Worm (Caenorhabditis elegans): ENCODE results near the gene rbm-17.
A peak's percentile ranks its signal among the peaks of the same experiment; 100 is the strongest.

Gene rbm-17

ce11 chrIV:11602498-11603068 is 35.5 kb upstream of the rbm-17 start, which contains the start of gene rps-11:
rps-11 (plus strand) TSS chrIV:11602641.
- TF ChIP-seq lin-13 (tag; optimal IDR thresholded peaks at IDR 0.05) = no peak
- no peak for TF ChIP-seq mab-5 (tag; optimal IDR thresholded peaks at IDR 0.05)
- TF ChIP-seq nhr-2 (tag; optimal IDR thresholded peaks at IDR 0.05) = no peak
- TF ChIP-seq ceh-83 (GFP tag; optimal IDR thresholded peaks at IDR 0.05) = no peak
- no peak for TF ChIP-seq nhr-237 (tag; optimal IDR thresholded peaks at IDR 0.05)
- no peak for TF ChIP-seq unc-39 (tag; optimal IDR thresholded peaks at IDR 0.05)
- no peak for TF ChIP-seq M03D4.4 (tag; optimal IDR thresholded peaks at IDR 0.05)
- TF ChIP-seq unc-120 (tag; optimal IDR thresholded peaks at IDR 0.05; ENCODE audit: poor library complexity, severe bottlenecking) = no peak
- no peak for TF ChIP-seq ceh-39 (tag; optimal IDR thresholded peaks at IDR 0.05)
- no peak for TF ChIP-seq elt-3 (tag; optimal IDR thresholded peaks at IDR 0.05)

ce11 chrIV:11603265-11603840 is 34.8 kb upstream of the rbm-17 start:
- TF ChIP-seq mls-2 (tag; optimal IDR thresholded peaks at IDR 0.05) (no peak), ceh-83 (GFP tag; optimal IDR thresholded peaks at IDR 0.05) (no peak), nhr-12 (tag; optimal IDR thresholded peaks at IDR 0.05) (no peak), blmp-1 (tag; optimal IDR thresholded peaks at IDR 0.05) (no peak), lsy-2 (tag; optimal IDR thresholded peaks at IDR 0.05) (no peak), hlh-1 (tag; optimal IDR thresholded peaks at IDR 0.05) (no peak)

ce11 chrIV:11604909-11605308 is 33.2 kb upstream of the rbm-17 start, which contains the start of the genes ragc-1 and Y24F12A.1:
ragc-1 (minus strand) TSS chrIV:11604933.
Y24F12A.1 (plus strand) TSS chrIV:11605254.
- TF ChIP-seq bed-3 (GFP tag; optimal IDR thresholded peaks at IDR 0.05) (peak; percentile 42), elt-3 (tag; optimal IDR thresholded peaks at IDR 0.05) (no peak), drap-1 (GFP tag; optimal IDR thresholded peaks at IDR 0.05) (no peak), elt-1 (tag; optimal IDR thresholded peaks at IDR 0.05; ENCODE audit: borderline replicate concordance, insufficient read depth) (peak; percentile 17), cnd-1 (tag; optimal IDR thresholded peaks at IDR 0.05) (no peak), tbx-8 (GFP tag; optimal IDR thresholded peaks at IDR 0.05) (no peak), lin-32 (GFP tag; optimal IDR thresholded peaks at IDR 0.05) (no peak), ham-2 (GFP tag; optimal IDR thresholded peaks at IDR 0.05) (no peak), nhr-237 (tag; optimal IDR thresholded peaks at IDR 0.05) (peak; percentile 12), flh-1 (GFP tag; optimal IDR thresholded peaks at IDR 0.05) (peak; percentile 10), ceh-39 (tag; optimal IDR thresholded peaks at IDR 0.05) (no peak), ceh-43 (GFP tag; optimal IDR thresholded peaks at IDR 0.05) (peak; percentile 69), blmp-1 (tag; optimal IDR thresholded peaks at IDR 0.05) (no peak), unc-120 (tag; optimal IDR thresholded peaks at IDR 0.05; ENCODE audit: poor library complexity, severe bottlenecking) (peak; percentile 19), sptf-1 (tag; optimal IDR thresholded peaks at IDR 0.05) (peak; percentile 58), unc-39 (tag; optimal IDR thresholded peaks at IDR 0.05) (no peak), ces-1 (GFP tag; optimal IDR thresholded peaks at IDR 0.05) (peak; percentile 40), mep-1 (tag; optimal IDR thresholded peaks at IDR 0.05) (peak; percentile 75), lsy-2 (tag; optimal IDR thresholded peaks at IDR 0.05) (peak; percentile 42), pha-4 (tag; optimal IDR thresholded peaks at IDR 0.05) (peak; percentile 36), ceh-83 (GFP tag; optimal IDR thresholded peaks at IDR 0.05) (no peak), nhr-12 (tag; optimal IDR thresholded peaks at IDR 0.05) (no peak), M03D4.4 (tag; optimal IDR thresholded peaks at IDR 0.05) (peak; percentile 57), nhr-76 (tag; optimal IDR thresholded peaks at IDR 0.05) (no peak), hlh-1 (tag; optimal IDR thresholded peaks at IDR 0.05) (peak; percentile 71), sem-2 (GFP tag; optimal IDR thresholded peaks at IDR 0.05) (peak; percentile 39), zip-8 (tag; optimal IDR thresholded peaks at IDR 0.05) (no peak), snpc-4 (tag; optimal IDR thresholded peaks at IDR 0.05) (no peak)

- TF ChIP-seq zip-8 (tag; optimal IDR thresholded peaks at IDR 0.05) (peak; percentile 15), elt-3 (tag; optimal IDR thresholded peaks at IDR 0.05) (no peak)
These were observed 17.2 kb upstream of the rbm-17 start, which contains the start of gene dsl-5 for ce11 chrIV:11620909-11621308. dsl-5 (minus strand) TSS chrIV:11621009.

All from whole organism, mixed stage, embryonic.